Fruit fly (Drosophila melanogaster): Measurements from ENCODE around the gene Setd3.
A peak's percentile ranks its signal among the peaks of the same experiment; 100 is the strongest.

Setd3 gene

DNA sequence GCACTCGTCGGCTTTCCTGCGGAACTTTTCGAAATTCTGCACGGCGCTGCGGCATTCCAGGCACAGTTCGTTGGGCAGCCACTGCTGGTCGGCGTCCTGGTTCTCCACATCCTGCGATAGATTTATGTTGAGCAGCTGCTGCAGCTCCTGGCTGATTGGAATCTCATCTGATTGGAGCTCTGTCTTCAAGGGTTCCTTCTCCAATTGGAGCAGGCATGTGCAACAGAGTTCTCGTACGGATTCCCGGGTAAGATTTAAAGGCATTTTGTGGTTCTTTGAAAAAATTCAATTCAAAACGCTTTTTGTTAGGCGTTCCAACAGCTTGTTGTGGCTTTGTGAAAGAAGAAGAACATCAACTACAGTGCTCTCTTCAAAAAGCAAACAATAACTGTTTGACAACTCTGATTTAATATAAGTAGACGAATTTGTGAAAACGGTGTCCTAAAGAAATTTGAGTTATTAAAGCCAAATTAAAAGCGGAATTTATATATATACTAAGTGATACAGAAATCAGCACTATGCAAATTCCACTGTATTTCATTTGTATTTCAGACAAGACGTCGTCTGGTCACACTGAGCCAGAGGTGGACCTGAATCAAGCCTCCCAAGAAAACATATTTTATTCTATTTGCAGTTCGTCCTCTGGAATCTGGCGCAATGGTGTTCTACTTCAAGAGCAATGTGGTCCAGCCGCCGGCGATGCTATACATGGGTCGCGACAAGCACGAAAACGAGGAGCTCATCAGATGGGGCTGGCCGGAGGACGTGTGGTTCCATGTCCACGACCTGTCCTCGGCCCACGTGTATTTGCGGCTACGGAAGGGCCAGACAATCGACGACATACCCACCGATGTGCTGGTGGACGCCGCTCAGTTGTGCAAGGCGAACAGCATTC, 45.0 kb upstream of the Setd3 start, which contains the start of the genes CG3032 and CG4593 (continued):
- TF ChIP-seq Ravus (GFP tag; IDR thresholded peaks at IDR 0.05) (peak; percentile 77), Atf-2 (GFP tag; optimal IDR thresholded peaks at IDR 0.05) (peak; percentile 44), lov (optimal IDR thresholded peaks at IDR 0.05) (no peak), lov (GFP tag; IDR thresholded peaks at IDR 0.05) (peak; percentile 68; the same call in 2 of the 3 replicates), wor (GFP tag; IDR thresholded peaks at IDR 0.05) (peak; percentile 74), CG5180 (GFP tag; optimal IDR thresholded peaks at IDR 0.05) (no peak), dmrt11E (tag; optimal IDR thresholded peaks at IDR 0.05) (peak; percentile 60), CG13123 (GFP tag; optimal IDR thresholded peaks at IDR 0.05) (peak; percentile 14), CG11695 (GFP tag; IDR thresholded peaks at IDR 0.05) (peak; percentile 82; the same call in 2 of the 3 replicates), ab (GFP tag; optimal IDR thresholded peaks at IDR 0.05) (peak; percentile 42), CG10274 (GFP tag; optimal IDR thresholded peaks at IDR 0.05) (no peak), Fer2 (tag; optimal IDR thresholded peaks at IDR 0.05) (peak; percentile 33), CG7357 (GFP tag; IDR thresholded peaks at IDR 0.05) (peak; percentile 79; the same call in 1 of the 3 replicates), crol (GFP tag; IDR thresholded peaks at IDR 0.05) (no peak), CG4404 (GFP tag; IDR thresholded peaks at IDR 0.05) (peak; percentile 76), tll (GFP tag; optimal IDR thresholded peaks at IDR 0.05) (no peak), ems (GFP tag; optimal IDR thresholded peaks at IDR 0.05) (peak; percentile 69), eve (GFP tag; optimal IDR thresholded peaks at IDR 0.05) (no peak), Dfd (GFP tag; optimal IDR thresholded peaks at IDR 0.05) (no peak), bigmax (GFP tag; optimal IDR thresholded peaks at IDR 0.05) (no peak), bcd (GFP tag; optimal IDR thresholded peaks at IDR 0.05) (peak; percentile 77), cad (GFP tag; optimal IDR thresholded peaks at IDR 0.05) (no peak), dm (GFP tag; optimal IDR thresholded peaks at IDR 0.05) (no peak), kah (GFP tag; optimal IDR thresholded peaks at IDR 0.05) (no peak), CG32772 (GFP tag; IDR thresholded peaks at IDR 0.05) (peak; percentile 88), Bgb (GFP tag; IDR thresholded peaks at IDR 0.05; ENCODE audit: partially characterized antibody) (no peak), dpn (GFP tag; optimal IDR thresholded peaks at IDR 0.05) (peak; percentile 76 to 84), Rfx (GFP tag; IDR thresholded peaks at IDR 0.05) (peak; percentile 92), Taf1 (GFP tag; IDR thresholded peaks at IDR 0.05) (peak; percentile 85), dmrt99B (tag; optimal IDR thresholded peaks at IDR 0.05) (peak; percentile 80), Jarid2 (GFP tag; optimal IDR thresholded peaks at IDR 0.05) (no peak), CG34224 (GFP tag; IDR thresholded peaks at IDR 0.05; ENCODE audit: partially characterized antibody) (no peak), Bteb2 (GFP tag; optimal IDR thresholded peaks at IDR 0.05) (peak; percentile 72), Scr (GFP tag; IDR thresholded peaks at IDR 0.05; ENCODE audit: partially characterized antibody) (0 out of 2 replicates have a peak, but pooled peaks have one; percentile 17), CG1832 (GFP tag; optimal IDR thresholded peaks at IDR 0.05) (no peak), CG15601 (tag; optimal IDR thresholded peaks at IDR 0.05) (peak; percentile 64), hth (optimal IDR thresholded peaks at IDR 0.05) (no peak), CG3995 (GFP tag; optimal IDR thresholded peaks at IDR 0.05) (peak; percentile 54), ac (GFP tag; optimal IDR thresholded peaks at IDR 0.05) (no peak), CG7372 (GFP tag; IDR thresholded peaks at IDR 0.05) (peak; percentile 85), Doc2 (GFP tag; IDR thresholded peaks at IDR 0.05) (no peak), CG1529 (GFP tag; optimal IDR thresholded peaks at IDR 0.05) (peak; percentile 60), CG6272 (GFP tag; IDR thresholded peaks at IDR 0.05) (peak; percentile 87), tna (GFP tag; IDR thresholded peaks at IDR 0.05; ENCODE audit: partially characterized antibody) (no peak), CG34422 (GFP tag; IDR thresholded peaks at IDR 0.05) (peak; percentile 92), CG14441 (GFP tag; IDR thresholded peaks at IDR 0.05) (peak; percentile 94), h (optimal IDR thresholded peaks at IDR 0.05) (no peak), Oaz (GFP tag; IDR thresholded peaks at IDR 0.05) (peak; percentile 78), eyg (GFP tag; optimal IDR thresholded peaks at IDR 0.05) (peak; percentile 36), Ada2b (GFP tag; IDR thresholded peaks at IDR 0.05) (peak; percentile 88)
